Fruit fly (Drosophila melanogaster) whole organism, adult: ENCODE measurements around the gene CycE.

ENCODE experiments used
- CG12768 ChIP-seq: fragments of 200-800 bp; sonication (Bioruptor generic); optimal IDR thresholded peaks from 2 replicates; lab custom pipeline; 2017; ENCODE audit warnings: missing biosample characterization, missing genetic modification characterization, mild to moderate bottlenecking, moderate library complexity, missing genetic modification reagents
- CG33017 ChIP-seq: fragments of 200-800 bp; sonication (Bioruptor generic); optimal IDR thresholded peaks from 2 replicates; lab custom pipeline; 2018; ENCODE audit warnings: missing biosample characterization, mild to moderate bottlenecking, missing genetic modification characterization, moderate library complexity
- Mnt ChIP-seq: fragments of 200-800 bp; sonication (Bioruptor generic); optimal IDR thresholded peaks from 2 replicates; lab custom pipeline; 2016; ENCODE audit warnings: missing biosample characterization, mild to moderate bottlenecking, missing genetic modification characterization
- bab1 ChIP-seq: fragments of 200-800 bp; sonication (Bioruptor generic); optimal IDR thresholded peaks from 3 replicates; lab custom pipeline; 2019; ENCODE audit warnings: missing biosample characterization, mild to moderate bottlenecking, missing genetic modification characterization, moderate library complexity
- kay ChIP-seq: fragments of 200-800 bp; sonication (Bioruptor generic); peaks from one replicate; lab custom pipeline; 2016; ENCODE audit warnings: missing biosample characterization, missing genetic modification characterization, borderline replicate concordance
- ovo ChIP-seq: fragments of 200-800 bp; sonication (Bioruptor generic); optimal IDR thresholded peaks from 2 replicates; lab custom pipeline; 2016; ENCODE audit warnings: missing biosample characterization, missing genetic modification characterization
- toe ChIP-seq: fragments of 200-800 bp; sonication (Bioruptor generic); optimal IDR thresholded peaks from 2 replicates; lab custom pipeline; 2016; ENCODE audit warnings: missing biosample characterization, missing genetic modification characterization

- TF ChIP-seq kay (GFP tag; lab: Kevin White, UChicago), result no peak
- TF ChIP-seq bab1 (GFP tag; lab: Kevin White, UChicago), result no peak
- TF ChIP-seq ovo (GFP tag; lab: Kevin White, UChicago), result no peak
- TF ChIP-seq CG12768, result no peak
- no peak for TF ChIP-seq toe (GFP tag; lab: Kevin White, UChicago)
- no peak for TF ChIP-seq Mnt
- no peak for TF ChIP-seq CG33017 (tag; lab: Kevin White, UChicago)
Measured at dm6 chr2L:15764029-15764428, 16.1 kb upstream of the CycE start, which contains the start of gene CG3793.
